Worm (Caenorhabditis elegans) whole organism, midembryonic: Measurements from ENCODE around the gene F53A9.7.

Source experiments
- flt-1 ChIP-seq: fragments of 200-800 bp; sonication (Bioruptor generic); IDR thresholded peaks from 2 replicates; pipeline ENCODE4 v1.3.6; 2022; ENCODE audit warnings: missing genetic modification characterization, missing compliant biosample characterization
- tab-1 ChIP-seq: fragments of 200-800 bp; sonication (Bioruptor generic); IDR thresholded peaks from 2 replicates; pipeline ENCODE4 v1.3.6; 2022; ENCODE audit warnings: missing genetic modification characterization, missing compliant biosample characterization

DNA sequence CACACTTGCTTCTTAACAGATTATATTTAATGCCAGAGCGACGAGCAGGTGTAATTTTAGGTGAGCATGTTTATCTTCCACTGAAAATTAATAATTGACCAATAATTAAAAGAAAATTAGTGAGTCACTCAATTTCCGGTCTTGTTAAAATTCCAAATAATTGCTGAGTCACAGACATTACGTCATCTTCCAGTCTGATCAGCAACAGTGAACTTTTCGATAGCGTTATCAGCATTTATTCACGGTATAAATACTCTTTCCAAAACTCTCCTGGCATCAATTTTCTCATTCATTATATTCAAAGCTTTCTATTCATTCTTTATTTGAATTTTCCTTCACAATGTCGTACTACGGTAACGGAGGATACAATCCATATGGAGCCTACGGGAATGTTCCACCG is 7.3 kb downstream of the F53A9.7 start, which contains the start of gene kreg-1:
- TF ChIP-seq tab-1 (GFP tag; lab: Robert Waterston, UW) (no peak), flt-1 (GFP tag; lab: Robert Waterston, UW) (no peak)
